Fruit fly (Drosophila melanogaster): ENCODE data around the gene RhoGAP5A.

- no peak for TF ChIP-seq EcR (GFP tag; optimal IDR thresholded peaks at IDR 0.05)
- no peak for TF ChIP-seq Dll (optimal IDR thresholded peaks at IDR 0.05)
- no peak for TF ChIP-seq usp (GFP tag; optimal IDR thresholded peaks at IDR 0.05)
- no peak for TF ChIP-seq psq (optimal IDR thresholded peaks at IDR 0.05)
- TF ChIP-seq CG8478 (optimal IDR thresholded peaks at IDR 0.05) = no peak
Observed at dm6 chrX:5604181-5604580, 14.4 kb downstream of the RhoGAP5A start.

Data from whole organism.